Worm (Caenorhabditis elegans) whole organism, late embryonic: ENCODE results near the gene clec-145.

Experiments used
- C08G9.2 ChIP-seq: sonication (generic microtip); optimal IDR thresholded peaks from 2 replicates; lab custom pipeline; 2016; ENCODE audit warnings: mild to moderate bottlenecking, missing genetic modification characterization, moderate library complexity, missing compliant biosample characterization
- K09A11.1 ChIP-seq: sonication (generic microtip); optimal IDR thresholded peaks from 2 replicates; lab custom pipeline; 2017; ENCODE audit warnings: antibody characterized with exemption, mild to moderate bottlenecking, missing genetic modification characterization, missing compliant biosample characterization; ENCODE audit not compliant: insufficient read depth
- ahr-1 ChIP-seq: sonication (generic microtip); optimal IDR thresholded peaks from 2 replicates; lab custom pipeline; 2016; ENCODE audit warnings: missing genetic modification characterization, missing compliant biosample characterization
- ama-1 ChIP-seq: fragments of 150-350 bp; optimal IDR thresholded peaks from 2 replicates; lab custom pipeline; 2014
- ceh-14 ChIP-seq: sonication (generic microtip); optimal IDR thresholded peaks from 2 replicates; lab custom pipeline; 2016; ENCODE audit warnings: missing genotype, missing genetic modification characterization, missing compliant biosample characterization
- ceh-19 ChIP-seq: fragments of 200-800 bp; sonication (Bioruptor generic); optimal IDR thresholded peaks from 2 replicates; lab custom pipeline; 2018; ENCODE audit warnings: mild to moderate bottlenecking, missing genetic modification characterization, missing compliant biosample characterization
- ceh-22 ChIP-seq: sonication (generic microtip); optimal IDR thresholded peaks from 2 replicates; lab custom pipeline; 2017; ENCODE audit warnings: missing biosample characterization, missing genetic modification characterization
- ceh-45 ChIP-seq: fragments of 200-800 bp; sonication (Bioruptor generic); IDR thresholded peaks from 2 replicates; pipeline ENCODE4 v1.3.6; 2022; ENCODE audit warnings: missing genetic modification reagents, missing genetic modification characterization, missing compliant biosample characterization
- ceh-48 ChIP-seq: sonication (generic microtip); optimal IDR thresholded peaks from 2 replicates; lab custom pipeline; 2016; ENCODE audit warnings: missing genetic modification characterization, inconsistent platforms, missing compliant biosample characterization
- ceh-6 ChIP-seq: fragments of 200-800 bp; sonication (Bioruptor generic); optimal IDR thresholded peaks from 2 replicates; lab custom pipeline; 2018; ENCODE audit warnings: mild to moderate bottlenecking, missing genetic modification characterization, missing compliant biosample characterization
- ceh-9 ChIP-seq: sonication (generic microtip); optimal IDR thresholded peaks from 2 replicates; lab custom pipeline; 2016; ENCODE audit warnings: mild to moderate bottlenecking, missing genetic modification characterization, inconsistent platforms, missing compliant biosample characterization
- che-1 ChIP-seq: sonication (generic microtip); optimal IDR thresholded peaks from 2 replicates; lab custom pipeline; 2016; ENCODE audit warnings: mild to moderate bottlenecking, missing genetic modification characterization, missing compliant biosample characterization
- ets-4 ChIP-seq: sonication (generic microtip); optimal IDR thresholded peaks from 2 replicates; lab custom pipeline; 2016; ENCODE audit warnings: missing genetic modification characterization, missing compliant biosample characterization
- gmeb-2 ChIP-seq: sonication (generic microtip); optimal IDR thresholded peaks from 2 replicates; lab custom pipeline; 2016; ENCODE audit warnings: missing genetic modification characterization, inconsistent platforms, missing compliant biosample characterization
- hlh-30 ChIP-seq: sonication (generic microtip); optimal IDR thresholded peaks from 2 replicates; lab custom pipeline; 2017; ENCODE audit warnings: antibody characterized with exemption, missing genetic modification characterization, missing compliant biosample characterization; ENCODE audit not compliant: insufficient read depth
- hlh-8 ChIP-seq: sonication (generic microtip); optimal IDR thresholded peaks from 2 replicates; lab custom pipeline; 2016; ENCODE audit warnings: missing genotype, missing genetic modification characterization, missing compliant biosample characterization
- lim-6 ChIP-seq: sonication (generic microtip); optimal IDR thresholded peaks from 2 replicates; lab custom pipeline; 2016; ENCODE audit warnings: missing genetic modification characterization, missing compliant biosample characterization
- nfya-1 ChIP-seq: sonication (generic microtip); optimal IDR thresholded peaks from 2 replicates; lab custom pipeline; 2017; ENCODE audit warnings: missing genetic modification characterization, mild to moderate bottlenecking, missing compliant biosample characterization, antibody characterized with exemption, moderate library complexity
- nhr-11 ChIP-seq: fragments of 150-350 bp; optimal IDR thresholded peaks from 2 replicates; lab custom pipeline; 2014; ENCODE audit warnings: missing biosample characterization, missing genetic modification characterization
- npax-4 ChIP-seq: sonication (generic microtip); optimal IDR thresholded peaks from 2 replicates; lab custom pipeline; 2016; ENCODE audit warnings: missing genetic modification characterization, missing compliant biosample characterization
- odd-2 ChIP-seq: sonication (generic microtip); optimal IDR thresholded peaks from 2 replicates; lab custom pipeline; 2017; ENCODE audit warnings: antibody characterized with exemption, mild to moderate bottlenecking, missing genetic modification characterization, missing compliant biosample characterization
- pat-9 ChIP-seq: fragments of 200-800 bp; sonication (Bioruptor generic); optimal IDR thresholded peaks from 2 replicates; lab custom pipeline; 2018; ENCODE audit warnings: mild to moderate bottlenecking, missing genetic modification characterization, moderate library complexity, missing compliant biosample characterization
- pax-1 ChIP-seq: fragments of 150-350 bp; optimal IDR thresholded peaks from 2 replicates; lab custom pipeline; 2014; ENCODE audit warnings: missing biosample characterization, missing genetic modification characterization
- pha-4 ChIP-seq: fragments of 150-350 bp; optimal IDR thresholded peaks from 2 replicates; lab custom pipeline; 2018; ENCODE audit warnings: missing biosample characterization, missing genetic modification reagents, missing genetic modification characterization
- ref-2 ChIP-seq: sonication (generic microtip); optimal IDR thresholded peaks from 2 replicates; lab custom pipeline; 2016; ENCODE audit warnings: missing genetic modification characterization, missing compliant biosample characterization
- rnt-1 ChIP-seq: sonication (generic microtip); optimal IDR thresholded peaks from 2 replicates; lab custom pipeline; 2016; ENCODE audit warnings: missing genetic modification characterization, missing compliant biosample characterization
- sox-2 ChIP-seq: fragments of 200-800 bp; sonication (Bioruptor generic); IDR thresholded peaks from 2 replicates; pipeline ENCODE4 v1.3.6; 2022; ENCODE audit warnings: missing genetic modification reagents, missing genetic modification characterization, missing compliant biosample characterization
- sox-4 ChIP-seq: sonication (generic microtip); optimal IDR thresholded peaks from 2 replicates; lab custom pipeline; 2017; ENCODE audit warnings: mild to moderate bottlenecking, missing genetic modification characterization, inconsistent platforms, missing compliant biosample characterization
- unc-3 ChIP-seq, 2 experiments: fragments of 200-800 bp in 1 of 2; sonication (Bioruptor generic) in 1 of 2; sonication (generic microtip) in 1 of 2; conservative IDR thresholded peaks in 1 of 2; optimal IDR thresholded peaks in 1 of 2; 2 replicates each; pipeline versions ENCODE4 v1.3.6 to Lab custom; 2016 to 2022; ENCODE audit warnings: missing compliant biosample characterization in 2 of 2, missing genetic modification characterization in 2 of 2, missing genetic modification reagents in 1 of 2
- unc-42 ChIP-seq: sonication (generic microtip); optimal IDR thresholded peaks from 2 replicates; lab custom pipeline; 2016; ENCODE audit warnings: missing genotype, missing genetic modification characterization, missing compliant biosample characterization
- unc-55 ChIP-seq: sonication (generic microtip); optimal IDR thresholded peaks from 2 replicates; lab custom pipeline; 2017; ENCODE audit warnings: missing biosample characterization, missing genetic modification reagents, missing genetic modification characterization
- ztf-16 ChIP-seq: sonication (generic microtip); optimal IDR thresholded peaks from 2 replicates; lab custom pipeline; 2017; ENCODE audit warnings: missing genetic modification characterization, missing compliant biosample characterization

The clec-145 gene

DNA sequence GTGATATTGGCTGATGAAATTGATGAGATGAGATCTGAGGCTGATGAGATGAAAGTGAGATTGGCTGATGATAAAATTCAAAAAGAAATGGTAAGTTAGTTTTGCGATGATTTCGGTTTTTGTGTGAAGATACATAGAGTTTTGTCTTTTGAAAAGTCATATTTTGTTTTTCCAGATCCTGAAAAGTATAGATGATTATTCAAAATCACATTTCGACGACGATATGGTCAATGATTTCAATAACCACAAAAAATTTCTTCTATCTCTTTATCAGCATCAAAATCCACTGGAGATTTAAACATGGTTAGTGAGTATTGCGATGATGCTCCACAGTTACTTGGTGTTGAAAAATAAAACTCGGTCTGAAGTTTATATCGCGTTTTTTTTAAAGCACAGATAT lies 10.5 kb upstream of the clec-145 start, which contains the start of gene csp-1:
TSS of gene csp-1 (plus strand) at position 301 of the 400 bp plus-strand sequence.
- TF ChIP-seq sox-4 (no peak), odd-2 (tag; lab: Kevin White, UChicago) (no peak), che-1 (tag; lab: Kevin White, UChicago) (no peak), pha-4 (tag; lab: Kevin White, UChicago) (no peak), ceh-19 (GFP tag; lab: Kevin White, UChicago) (no peak), npax-4 (tag; lab: Kevin White, UChicago) (no peak), ref-2 (tag; lab: Kevin White, UChicago) (no peak), lim-6 (tag; lab: Kevin White, UChicago) (no peak), pax-1 (tag; lab: Kevin White, UChicago) (no peak), ceh-9 (no peak), ceh-6 (GFP tag; lab: Kevin White, UChicago) (no peak), ztf-16 (tag; lab: Kevin White, UChicago) (no peak), ceh-48 (tag; lab: Kevin White, UChicago) (no peak)
- TF ChIP-seq, all 69 proteins: peak for 0

DNA sequence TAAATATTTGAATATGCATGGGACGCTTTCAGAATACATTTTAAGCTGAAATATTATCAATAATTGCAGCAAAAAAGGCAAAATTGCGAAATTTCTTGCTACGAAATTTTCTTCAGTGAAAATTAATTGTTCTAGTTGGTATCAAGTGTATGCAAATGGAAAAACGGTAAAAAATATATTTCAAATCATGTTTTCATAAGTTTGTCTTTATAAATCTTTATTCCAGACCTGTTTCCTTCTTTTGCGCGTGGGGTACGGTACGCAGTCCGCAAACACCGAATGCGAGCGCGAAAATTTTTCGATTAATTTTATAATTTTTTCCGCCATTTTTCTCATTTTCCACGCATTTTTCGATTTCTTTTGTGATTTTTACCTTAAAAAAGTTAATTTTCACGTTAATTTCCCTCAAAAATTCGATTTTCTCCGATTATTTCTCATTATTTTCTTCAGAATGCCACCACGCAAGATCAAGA lies 6.2 kb upstream of the clec-145 start, which contains the start of the genes fbxc-23 and csc-1:
TSS of gene fbxc-23 (minus strand) at position 51 of the 473 bp plus-strand sequence.
TSS of gene csc-1 (plus strand) at position 451 of the 473 bp plus-strand sequence.
- peak; percentile 53 for TF ChIP-seq nfya-1 (tag; lab: Kevin White, UChicago)
- no peak for TF ChIP-seq nhr-11 (tag; lab: Kevin White, UChicago)
- no peak for TF ChIP-seq unc-3 (GFP tag; conservative IDR thresholded peaks at IDR 0.05; lab: Robert Waterston, UW)
- TF ChIP-seq unc-3 (tag; optimal IDR thresholded peaks at IDR 0.05; lab: Kevin White, UChicago), result no peak
- peak; percentile 16 for TF ChIP-seq unc-42 (tag; lab: Kevin White, UChicago)

DNA sequence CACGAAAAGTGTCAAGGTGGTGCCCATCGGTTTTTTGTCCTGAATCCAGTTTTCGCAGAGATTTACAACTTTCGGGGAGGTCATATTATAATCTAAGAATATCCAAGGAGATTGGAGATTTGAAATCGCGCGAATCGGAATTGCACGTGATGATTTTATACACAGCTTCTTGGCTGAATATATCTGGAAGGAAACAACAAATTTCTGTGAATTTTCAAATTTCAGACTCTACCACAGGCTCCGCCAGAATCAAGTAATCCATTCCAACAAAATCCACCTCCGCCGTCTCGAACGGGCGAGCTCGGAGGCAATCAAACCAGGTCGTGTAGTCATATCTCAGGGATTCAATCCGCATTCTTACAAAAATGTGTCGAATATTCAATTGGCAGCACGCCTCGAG lies 4.9 kb upstream of the clec-145 start:
- TF ChIP-seq ets-4 (no peak), ahr-1 (tag; lab: Kevin White, UChicago) (no peak), odd-2 (tag; lab: Kevin White, UChicago) (no peak), gmeb-2 (no peak), K09A11.1 (tag; lab: Kevin White, UChicago) (no peak), ceh-14 (tag; lab: Kevin White, UChicago) (no peak), ceh-19 (GFP tag; lab: Kevin White, UChicago) (no peak), sox-2 (GFP tag; lab: Robert Waterston, UW) (no peak), ama-1 (no peak), ceh-22 (tag; lab: Kevin White, UChicago) (no peak), ceh-45 (GFP tag; lab: Robert Waterston, UW) (no peak), rnt-1 (no peak), unc-3 (GFP tag; conservative IDR thresholded peaks at IDR 0.05; lab: Robert Waterston, UW) (no peak), unc-3 (tag; optimal IDR thresholded peaks at IDR 0.05; lab: Kevin White, UChicago) (no peak), ref-2 (tag; lab: Kevin White, UChicago) (no peak)

DNA sequence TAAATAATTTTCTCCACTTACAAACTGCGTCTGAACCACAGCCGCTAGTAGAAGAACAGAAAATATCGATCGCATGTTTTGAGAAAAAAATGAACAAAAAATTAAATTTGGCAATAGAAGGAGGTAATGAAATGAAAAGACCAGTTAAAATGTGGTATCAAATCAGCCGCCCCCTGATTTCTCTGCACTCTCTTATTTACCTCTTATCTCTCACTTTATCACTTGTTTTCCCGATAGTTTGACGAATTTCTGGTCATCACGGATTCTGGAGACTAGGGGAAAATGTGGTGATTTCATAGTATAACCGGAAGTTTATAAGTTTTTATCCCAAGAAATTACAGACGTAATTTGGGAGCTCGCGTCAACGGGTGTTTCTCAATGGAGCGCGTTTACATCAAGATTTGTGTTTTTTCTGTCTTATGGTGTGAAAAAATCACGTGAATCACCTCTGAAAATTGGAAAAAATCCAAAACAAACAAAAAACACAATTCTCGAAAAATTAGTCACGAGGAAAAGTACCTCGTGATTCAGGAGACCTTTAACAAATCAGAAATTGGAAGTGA lies 3.4 kb upstream of the clec-145 start, which contains the start of gene clec-146:
TSS of gene clec-146 (minus strand) at position 116 of the 563 bp plus-strand sequence.
- peak; percentile 23 for TF ChIP-seq hlh-30 (tag; lab: Kevin White, UChicago)
- TF ChIP-seq pat-9 (tag; lab: Kevin White, UChicago), result no peak
- TF ChIP-seq pha-4 (tag; lab: Kevin White, UChicago), result no peak

DNA sequence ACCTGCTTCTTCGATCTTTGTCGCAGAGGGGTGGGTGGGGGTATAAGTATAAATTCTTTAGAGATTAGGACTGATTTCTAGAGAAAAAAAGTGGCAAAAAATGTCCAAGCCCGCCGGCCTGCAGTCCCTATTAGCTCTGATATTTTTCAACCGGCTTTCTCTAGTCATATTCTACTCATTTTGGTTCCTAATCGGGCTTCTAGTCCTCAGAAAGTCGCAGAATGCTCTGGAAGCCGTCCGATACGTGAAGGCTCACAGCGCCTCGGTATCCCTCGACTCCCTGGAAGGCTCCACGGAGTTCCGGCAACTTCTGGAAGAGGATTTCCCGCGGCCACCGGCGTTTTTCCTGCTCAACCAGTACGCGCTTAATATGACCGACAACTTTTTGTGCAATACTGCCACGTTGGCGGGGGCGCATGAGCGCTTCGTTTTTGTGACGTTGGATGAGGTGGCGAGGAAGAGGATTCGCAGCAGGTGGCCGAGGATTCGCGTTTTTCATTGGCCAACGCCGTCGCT lies 4.6 kb downstream of the clec-145 start, which contains the start of gene Y48E1B.8:
TSS of gene Y48E1B.8 (plus strand) at position 51 of the 516 bp plus-strand sequence.
- peak; percentile 14 for TF ChIP-seq C08G9.2 (tag; lab: Kevin White, UChicago)
- no peak for TF ChIP-seq hlh-8
- no peak for TF ChIP-seq unc-42 (tag; lab: Kevin White, UChicago)
- TF ChIP-seq unc-55 (GFP tag; lab: Kevin White, UChicago), result no peak
- TF ChIP-seq, all 69 proteins: peak for 1
